Fruit fly (Drosophila melanogaster) whole organism, embryonic: Measurements from ENCODE around the gene CG12698.

Source experiments
- Atf6 ChIP-seq: fragments of 200-800 bp; sonication (Bioruptor generic); IDR thresholded peaks from 2 replicates; pipeline ENCODE4 v1.3.6; 2022; ENCODE audit warnings: missing biosample characterization, missing genetic modification characterization
- BEAF-32 ChIP-seq: fragments of 200-800 bp; sonication (Bioruptor generic); optimal IDR thresholded peaks from 3 replicates; lab custom pipeline; 2017; ENCODE audit warnings: missing biosample characterization, missing genetic modification characterization, mild to moderate bottlenecking, moderate library complexity, missing genetic modification reagents
- CG10321 ChIP-seq: fragments of 200-800 bp; sonication (Bioruptor generic); IDR thresholded peaks from 2 replicates; pipeline ENCODE4 v1.3.6; 2022; ENCODE audit warnings: missing biosample characterization, missing genetic modification characterization
- CG10431 ChIP-seq: fragments of 200-800 bp; sonication (Bioruptor generic); optimal IDR thresholded peaks from 3 replicates; lab custom pipeline; 2018; ENCODE audit warnings: missing biosample characterization, mild to moderate bottlenecking, missing genetic modification characterization
- CG10462 ChIP-seq: fragments of 200-800 bp; sonication (Bioruptor generic); optimal IDR thresholded peaks from 2 replicates; lab custom pipeline; 2016; ENCODE audit warnings: missing biosample characterization, missing genetic modification characterization
- CG12071 ChIP-seq: fragments of 200-800 bp; sonication (Bioruptor generic); optimal IDR thresholded peaks from 3 replicates; lab custom pipeline; 2018; ENCODE audit warnings: missing biosample characterization, mild to moderate bottlenecking, missing genetic modification characterization
- CG13775 ChIP-seq: fragments of 200-800 bp; sonication (Bioruptor generic); optimal IDR thresholded peaks from 3 replicates; lab custom pipeline; 2017; ENCODE audit warnings: missing biosample characterization, mild to moderate bottlenecking, missing genetic modification characterization
- CG14441 ChIP-seq: fragments of 200-800 bp; sonication (Bioruptor generic); IDR thresholded peaks from 2 replicates; pipeline ENCODE4 v1.3.6; 2022; ENCODE audit warnings: missing biosample characterization, missing genetic modification characterization
- CG14965 ChIP-seq: fragments of 200-800 bp; sonication (Bioruptor generic); optimal IDR thresholded peaks from 2 replicates; lab custom pipeline; 2016; ENCODE audit warnings: missing biosample characterization, missing genetic modification characterization, borderline replicate concordance
- CG15269 ChIP-seq: fragments of 200-800 bp; sonication (Bioruptor generic); optimal IDR thresholded peaks from 2 replicates; lab custom pipeline; 2018; ENCODE audit warnings: missing biosample characterization, mild to moderate bottlenecking, missing genetic modification characterization, moderate library complexity
- CG17568 ChIP-seq: fragments of 200-800 bp; sonication (Bioruptor generic); optimal IDR thresholded peaks from 2 replicates; lab custom pipeline; 2018; ENCODE audit warnings: missing biosample characterization, mild to moderate bottlenecking, missing genetic modification characterization, moderate library complexity
- CG30403 ChIP-seq: fragments of 200-800 bp; sonication (Bioruptor generic); optimal IDR thresholded peaks from 3 replicates; lab custom pipeline; 2016; ENCODE audit warnings: missing biosample characterization, missing genetic modification characterization
- CG30431 ChIP-seq: fragments of 200-800 bp; sonication (Bioruptor generic); optimal IDR thresholded peaks from 2 replicates; lab custom pipeline; 2017; ENCODE audit warnings: missing biosample characterization, missing genetic modification characterization
- CG31224 ChIP-seq: fragments of 200-800 bp; sonication (Bioruptor generic); IDR thresholded peaks from 2 replicates; pipeline ENCODE4 v1.3.6; 2022; ENCODE audit warnings: missing biosample characterization, missing genetic modification characterization
- CG31441 ChIP-seq: fragments of 200-800 bp; sonication (Bioruptor generic); IDR thresholded peaks from 2 replicates; pipeline ENCODE4 v1.3.6; 2022; ENCODE audit warnings: missing biosample characterization, missing genetic modification characterization
- CG3995 ChIP-seq: fragments of 200-800 bp; sonication (Bioruptor generic); optimal IDR thresholded peaks from 3 replicates; lab custom pipeline; 2016; ENCODE audit warnings: missing biosample characterization, missing genetic modification characterization
- CG42726 ChIP-seq: fragments of 200-800 bp; sonication (Bioruptor generic); IDR thresholded peaks from 2 replicates; pipeline ENCODE4 v1.3.6; 2022; ENCODE audit warnings: missing biosample characterization, missing genetic modification characterization; ENCODE audit not compliant: partially characterized antibody
- CG7357 ChIP-seq: fragments of 200-800 bp; sonication (Bioruptor generic); IDR thresholded peaks from 3 replicates; pipeline ENCODE4 v1.3.6; 2022; ENCODE audit warnings: missing biosample characterization, missing genetic modification characterization
- CG9727 ChIP-seq: fragments of 200-800 bp; sonication (Bioruptor generic); optimal IDR thresholded peaks from 3 replicates; lab custom pipeline; 2017; ENCODE audit warnings: missing biosample characterization, mild to moderate bottlenecking, missing genetic modification characterization
- Dek ChIP-seq: fragments of 200-800 bp; sonication (Bioruptor generic); optimal IDR thresholded peaks from 3 replicates; lab custom pipeline; 2019; ENCODE audit warnings: missing biosample characterization, mild to moderate bottlenecking, missing genetic modification characterization, moderate library complexity
- Dip2 ChIP-seq: fragments of 200-800 bp; sonication (Bioruptor generic); IDR thresholded peaks from 2 replicates; pipeline ENCODE4 v1.3.6; 2022; ENCODE audit warnings: missing biosample characterization, missing genetic modification characterization
- Dll ChIP-seq: fragments of 200-800 bp; sonication (Bioruptor generic); IDR thresholded peaks from 4 replicates; pipeline ENCODE4 v1.3.6; 2022; ENCODE audit warnings: missing biosample characterization, missing genetic modification characterization; ENCODE audit not compliant: partially characterized antibody
- Hmr ChIP-seq: fragments of 200-800 bp; sonication (Bioruptor generic); optimal IDR thresholded peaks from 3 replicates; lab custom pipeline; 2017; ENCODE audit warnings: mild to moderate bottlenecking, missing biosample characterization, missing genetic modification reagents, missing genetic modification characterization
- Lpt ChIP-seq: fragments of >200 bp; optimal IDR thresholded peaks from 2 replicates; lab custom pipeline; 2018; ENCODE audit warnings: missing biosample characterization, missing genetic modification characterization
- NC2α ChIP-seq: fragments of 200-800 bp; sonication (Bioruptor generic); optimal IDR thresholded peaks from 2 replicates; lab custom pipeline; 2016; ENCODE audit warnings: missing biosample characterization, missing genetic modification characterization
- amos ChIP-seq: fragments of 200-800 bp; sonication (Bioruptor generic); IDR thresholded peaks from 2 replicates; pipeline ENCODE4 v1.3.6; 2022; ENCODE audit warnings: missing biosample characterization, missing genetic modification characterization; ENCODE audit not compliant: partially characterized antibody
- cwo ChIP-seq: fragments of 200-800 bp; sonication (Bioruptor generic); optimal IDR thresholded peaks from 3 replicates; lab custom pipeline; 2017; ENCODE audit warnings: missing biosample characterization, missing genetic modification characterization, mild to moderate bottlenecking, moderate library complexity, missing genetic modification reagents
- dan ChIP-seq: fragments of 200-800 bp; sonication (Bioruptor generic); IDR thresholded peaks from 2 replicates; pipeline ENCODE4 v1.3.6; 2022; ENCODE audit warnings: missing biosample characterization, missing genetic modification characterization
- dmrt11E ChIP-seq: fragments of 200-800 bp; sonication (Bioruptor generic); optimal IDR thresholded peaks from 3 replicates; lab custom pipeline; 2018; ENCODE audit warnings: missing biosample characterization, mild to moderate bottlenecking, missing genetic modification characterization, moderate library complexity
- fd96Cb ChIP-seq: fragments of 200-800 bp; sonication (Bioruptor generic); optimal IDR thresholded peaks from 2 replicates; lab custom pipeline; 2018; ENCODE audit warnings: missing biosample characterization, mild to moderate bottlenecking, missing genetic modification characterization, moderate library complexity
- grau ChIP-seq: fragments of 200-800 bp; optimal IDR thresholded peaks from 3 replicates; lab custom pipeline; 2019; ENCODE audit warnings: missing biosample characterization, mild to moderate bottlenecking, missing genetic modification characterization, moderate library complexity
- mld ChIP-seq: fragments of 200-800 bp; sonication (Bioruptor generic); IDR thresholded peaks from 3 replicates; pipeline ENCODE4 v1.3.6; 2022; ENCODE audit warnings: missing biosample characterization, missing genetic modification characterization; ENCODE audit not compliant: partially characterized antibody
- nau ChIP-seq: fragments of 200-800 bp; sonication (Bioruptor generic); optimal IDR thresholded peaks from 3 replicates; lab custom pipeline; 2017; ENCODE audit warnings: missing biosample characterization, mild to moderate bottlenecking, missing genetic modification characterization, missing genetic modification reagents
- nerfin-2 ChIP-seq: fragments of 200-800 bp; sonication (Bioruptor generic); IDR thresholded peaks from 2 replicates; pipeline ENCODE4 v1.3.6; 2022; ENCODE audit warnings: missing biosample characterization, missing genetic modification characterization; ENCODE audit not compliant: partially characterized antibody
- org-1 ChIP-seq: fragments of 200-800 bp; sonication (Bioruptor generic); optimal IDR thresholded peaks from 2 replicates; lab custom pipeline; 2017; ENCODE audit warnings: missing biosample characterization, missing genetic modification characterization
- psq ChIP-seq: fragments of 200-800 bp; sonication (Bioruptor generic); optimal IDR thresholded peaks from 2 replicates; lab custom pipeline; 2017; ENCODE audit warnings: missing biosample characterization, missing genetic modification characterization
- row ChIP-seq: fragments of 200-800 bp; sonication (Bioruptor generic); IDR thresholded peaks from 3 replicates; pipeline ENCODE4 v1.3.6; 2022; ENCODE audit warnings: missing biosample characterization, missing genetic modification characterization
- sob ChIP-seq: fragments of 200-800 bp; sonication (Bioruptor generic); IDR thresholded peaks from 2 replicates; pipeline ENCODE4 v1.3.6; 2022; ENCODE audit warnings: missing biosample characterization, missing genetic modification characterization
- tna ChIP-seq: fragments of 200-800 bp; sonication (Bioruptor generic); IDR thresholded peaks from 2 replicates; pipeline ENCODE4 v1.3.6; 2022; ENCODE audit warnings: missing biosample characterization, missing genetic modification characterization; ENCODE audit not compliant: partially characterized antibody
- unc-4 ChIP-seq: fragments of 200-800 bp; sonication (Bioruptor generic); IDR thresholded peaks from 2 replicates; pipeline ENCODE4 v1.3.6; 2022; ENCODE audit warnings: missing biosample characterization, missing genetic modification characterization; ENCODE audit not compliant: partially characterized antibody
- vvl ChIP-seq: fragments of 200-800 bp; sonication (Bioruptor generic); IDR thresholded peaks from 2 replicates; pipeline ENCODE4 v1.3.6; 2022; ENCODE audit warnings: missing biosample characterization, missing genetic modification characterization

CG12698 gene

DNA sequence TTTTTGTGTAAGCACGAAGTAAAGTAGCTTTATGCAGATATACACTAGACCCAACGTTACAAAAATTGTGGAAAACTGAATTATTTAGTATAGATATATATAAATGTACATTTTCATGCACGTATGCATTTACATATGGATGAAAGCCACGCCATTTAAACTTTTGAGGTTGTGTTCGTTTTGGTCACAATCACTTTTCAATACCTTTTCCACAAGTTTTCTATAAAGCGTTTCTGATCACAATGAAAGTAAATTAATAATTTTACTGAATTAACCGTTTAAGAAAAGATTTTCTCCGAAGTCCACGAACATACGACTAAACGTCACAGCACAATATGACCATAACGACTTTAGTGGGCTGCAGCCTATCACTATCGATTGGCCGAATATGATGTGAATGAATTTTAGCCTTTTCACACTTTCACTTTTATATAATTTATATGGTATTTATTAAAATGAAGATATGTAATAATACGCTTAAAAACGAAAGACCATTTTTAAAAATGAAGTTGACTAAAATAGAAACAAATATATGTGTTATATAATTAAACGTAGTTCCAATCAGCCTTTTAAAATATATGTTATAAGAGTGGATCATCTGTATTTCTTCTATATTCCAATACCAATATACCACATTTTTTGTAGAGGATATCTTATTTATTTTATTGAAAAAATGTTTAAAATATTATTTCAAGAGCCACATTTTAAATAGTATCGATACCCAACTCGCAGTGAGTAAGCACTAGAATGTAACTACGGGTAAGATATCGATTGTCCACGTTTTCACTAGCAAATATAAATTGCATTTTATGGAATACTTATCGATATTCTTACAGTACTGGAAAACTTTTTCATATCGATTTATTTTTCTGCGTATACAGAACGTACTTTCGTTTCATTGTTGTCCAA is 14.1 kb upstream of the CG12698 start, which contains the start of the genes CG46312, eIF5 and exd (continued):
- TF ChIP-seq CG3995 (GFP tag; lab: Kevin White, UChicago): peak; percentile 12
- TF ChIP-seq BEAF-32 (GFP tag; lab: Kevin White, UChicago): peak; percentile 82
- no peak for TF ChIP-seq Dip2 (GFP tag; lab: Robert Waterston, UW)
- no peak for TF ChIP-seq CG10431 (GFP tag; lab: Kevin White, UChicago)
- no peak for TF ChIP-seq nau (GFP tag; lab: Kevin White, UChicago)
- TF ChIP-seq CG30431: no peak
- peak; percentile 81; the same call in 1 of the 2 replicates for TF ChIP-seq amos (GFP tag; lab: Robert Waterston, UW)
- peak; percentile 47 for TF ChIP-seq row
- TF ChIP-seq CG30403 (GFP tag; lab: Kevin White, UChicago): peak; percentile 7
- TF ChIP-seq CG9727 (GFP tag; lab: Kevin White, UChicago): peak; percentile 20
- TF ChIP-seq CG15269 (tag; lab: Kevin White, UChicago): no peak
- no peak for TF ChIP-seq CG14441 (GFP tag; lab: Robert Waterston, UW)
- no peak for TF ChIP-seq org-1 (GFP tag; lab: Kevin White, UChicago)
- no peak for TF ChIP-seq CG12071 (GFP tag; lab: Kevin White, UChicago)
- no peak for TF ChIP-seq dan (GFP tag; lab: Robert Waterston, UW)
- TF ChIP-seq dmrt11E (tag; lab: Kevin White, UChicago): peak; percentile 21
- TF ChIP-seq nerfin-2 (GFP tag; lab: Robert Waterston, UW): peak; percentile 86
- no peak for TF ChIP-seq psq (GFP tag; lab: Kevin White, UChicago)
- no peak for TF ChIP-seq NC2α (GFP tag; lab: Kevin White, UChicago)
- no peak for TF ChIP-seq cwo (GFP tag; lab: Kevin White, UChicago)
- TF ChIP-seq CG14965 (GFP tag; lab: Kevin White, UChicago): no peak
- TF ChIP-seq Atf6: no peak
- TF ChIP-seq CG10321 (GFP tag; lab: Robert Waterston, UW): no peak
- no peak for TF ChIP-seq Hmr (GFP tag; lab: Kevin White, UChicago)
- TF ChIP-seq CG31441: no peak
- TF ChIP-seq mld (GFP tag; lab: Robert Waterston, UW): peak; percentile 58; the same call in 1 of the 3 replicates
- no peak for TF ChIP-seq sob (GFP tag; lab: Robert Waterston, UW)
- TF ChIP-seq CG10462: no peak
- peak; percentile 77 for TF ChIP-seq tna
- no peak for TF ChIP-seq Dek (tag; lab: Kevin White, UChicago)
- TF ChIP-seq Dll (GFP tag; lab: Robert Waterston, UW): peak; percentile 69
- TF ChIP-seq grau: no peak
- peak; percentile 67 for TF ChIP-seq unc-4
- TF ChIP-seq CG13775 (GFP tag; lab: Kevin White, UChicago): no peak
- no peak for TF ChIP-seq CG31224 (GFP tag; lab: Robert Waterston, UW)
- peak; percentile 85 for TF ChIP-seq CG7357 (GFP tag; lab: Robert Waterston, UW)
- no peak for TF ChIP-seq Lpt (GFP tag; lab: Kevin White, UChicago)
- no peak for TF ChIP-seq fd96Cb (tag; lab: Kevin White, UChicago)
- no peak for TF ChIP-seq CG17568 (GFP tag; lab: Kevin White, UChicago)
- TF ChIP-seq vvl (GFP tag; lab: Robert Waterston, UW): peak; percentile 37; the same call in 1 of the 2 replicates
- TF ChIP-seq CG42726: peak; percentile 39; the same call in 1 of the 2 replicates
